Fruit fly (Drosophila melanogaster): ENCODE results near the gene Ilp5.

dm6 chr3L:9799398-9799797 is 24.3 kb downstream of the Ilp5 start, which contains the start of gene Ilp2:
- TF ChIP-seq pad (GFP tag; optimal IDR thresholded peaks at IDR 0.05): no peak
- TF ChIP-seq CG1620 (GFP tag; optimal IDR thresholded peaks at IDR 0.05): no peak
- TF ChIP-seq Mnt (GFP tag; optimal IDR thresholded peaks at IDR 0.05): no peak
- TF ChIP-seq cic (GFP tag; optimal IDR thresholded peaks at IDR 0.05): no peak
- no peak for TF ChIP-seq Crg-1 (GFP tag; optimal IDR thresholded peaks at IDR 0.05)
- no peak for TF ChIP-seq ovo (GFP tag; optimal IDR thresholded peaks at IDR 0.05)
- no peak for TF ChIP-seq kay (GFP tag; ENCODE audit: borderline replicate concordance)

Measured in whole organism, adult.